Fruit fly (Drosophila melanogaster) whole organism, embryonic: ENCODE results near the gene COX7B.
A peak's percentile ranks its signal among the peaks of the same experiment; 100 is the strongest.

Experiments used
- Aef1 ChIP-seq: fragments of 200-800 bp; sonication (Bioruptor generic); IDR thresholded peaks from 3 replicates; pipeline ENCODE4 v1.3.6; 2022; ENCODE audit warnings: missing biosample characterization, missing genetic modification characterization
- Bteb2 ChIP-seq: fragments of 200-800 bp; sonication (Bioruptor generic); optimal IDR thresholded peaks from 2 replicates; lab custom pipeline; 2016; ENCODE audit warnings: missing biosample characterization, missing genetic modification characterization
- CG11085 ChIP-seq: fragments of 200-800 bp; sonication (Bioruptor generic); IDR thresholded peaks from 2 replicates; pipeline ENCODE4 v1.3.6; 2022; ENCODE audit warnings: missing biosample characterization, missing genetic modification characterization
- CG11093 ChIP-seq: fragments of 200-800 bp; sonication (Bioruptor generic); IDR thresholded peaks from 3 replicates; pipeline ENCODE4 v1.3.6; 2022; ENCODE audit warnings: missing biosample characterization, missing genetic modification characterization
- CG13624 ChIP-seq: fragments of 200-800 bp; sonication (Bioruptor generic); optimal IDR thresholded peaks from 2 replicates; lab custom pipeline; 2016; ENCODE audit warnings: missing biosample characterization, missing genetic modification characterization
- CG16863 ChIP-seq: fragments of 200-800 bp; sonication (Bioruptor generic); optimal IDR thresholded peaks from 3 replicates; lab custom pipeline; 2016; ENCODE audit warnings: missing biosample characterization, missing genetic modification characterization
- CG2120 ChIP-seq: fragments of 200-800 bp; sonication (Bioruptor generic); optimal IDR thresholded peaks from 3 replicates; lab custom pipeline; 2016; ENCODE audit warnings: missing biosample characterization, missing genetic modification characterization
- CG2678 ChIP-seq: fragments of 200-800 bp; sonication (Bioruptor generic); optimal IDR thresholded peaks from 3 replicates; lab custom pipeline; 2019; ENCODE audit warnings: missing biosample characterization, mild to moderate bottlenecking, missing genetic modification characterization, moderate library complexity
- CG32772 ChIP-seq: fragments of 200-800 bp; sonication (Bioruptor generic); IDR thresholded peaks from 2 replicates; pipeline ENCODE4 v1.3.6; 2022; ENCODE audit warnings: missing biosample characterization, missing genetic modification characterization
- CG33557 ChIP-seq: fragments of 200-800 bp; sonication (Bioruptor generic); optimal IDR thresholded peaks from 2 replicates; lab custom pipeline; 2019; ENCODE audit warnings: missing biosample characterization, mild to moderate bottlenecking, missing genetic modification characterization, moderate library complexity
- CG3407 ChIP-seq: fragments of 200-800 bp; sonication (Bioruptor generic); optimal IDR thresholded peaks from 2 replicates; lab custom pipeline; 2018; ENCODE audit warnings: missing biosample characterization, mild to moderate bottlenecking, missing genetic modification characterization
- CG4328 ChIP-seq: fragments of 200-800 bp; sonication (Bioruptor generic); optimal IDR thresholded peaks from 3 replicates; lab custom pipeline; 2017; ENCODE audit warnings: missing biosample characterization, missing genetic modification reagents, missing genetic modification characterization
- CG6765 ChIP-seq: fragments of 200-800 bp; sonication (Bioruptor generic); optimal IDR thresholded peaks from 3 replicates; lab custom pipeline; 2017; ENCODE audit warnings: missing biosample characterization, mild to moderate bottlenecking, missing genetic modification characterization
- CG6813 ChIP-seq: fragments of 200-800 bp; sonication (Bioruptor generic); optimal IDR thresholded peaks from 2 replicates; lab custom pipeline; 2017; ENCODE audit warnings: missing biosample characterization, missing genetic modification characterization, mild to moderate bottlenecking, moderate library complexity, missing genetic modification reagents
- CG8089 ChIP-seq: fragments of 200-800 bp; sonication (Bioruptor generic); optimal IDR thresholded peaks from 3 replicates; lab custom pipeline; 2016; ENCODE audit warnings: missing biosample characterization, missing genetic modification characterization
- CG8290 ChIP-seq, 3 experiments: fragments of 200-800 bp; sonication (Bioruptor generic); optimal IDR thresholded peaks; 2 replicates each; lab custom pipeline; 2016 to 2019; ENCODE audit warnings: missing biosample characterization in 3 of 3, missing genetic modification characterization in 3 of 3, mild to moderate bottlenecking in 2 of 3, moderate library complexity in 1 of 3
- CG9817 ChIP-seq: fragments of 200-800 bp; sonication (Bioruptor generic); optimal IDR thresholded peaks from 2 replicates; lab custom pipeline; 2018; ENCODE audit warnings: missing biosample characterization, mild to moderate bottlenecking, missing genetic modification characterization, moderate library complexity
- CG9932 ChIP-seq: fragments of 200-800 bp; sonication (Bioruptor generic); IDR thresholded peaks from 2 replicates; pipeline ENCODE4 v1.3.6; 2022; ENCODE audit warnings: missing biosample characterization, missing genetic modification characterization
- Chrac-16 ChIP-seq: fragments of 200-800 bp; sonication (Bioruptor generic); optimal IDR thresholded peaks from 3 replicates; lab custom pipeline; 2016; ENCODE audit warnings: missing biosample characterization, missing genetic modification characterization
- Dp ChIP-seq: fragments of 200-800 bp; sonication (Bioruptor generic); optimal IDR thresholded peaks from 2 replicates; lab custom pipeline; 2018; ENCODE audit warnings: missing biosample characterization, mild to moderate bottlenecking, missing genetic modification characterization, moderate library complexity
- Elba2 ChIP-seq: fragments of 200-800 bp; sonication (Bioruptor generic); optimal IDR thresholded peaks from 3 replicates; lab custom pipeline; 2016; ENCODE audit warnings: missing biosample characterization, missing genetic modification characterization
- HLH54F ChIP-seq: fragments of 200-800 bp; sonication (Bioruptor generic); optimal IDR thresholded peaks from 3 replicates; lab custom pipeline; 2016; ENCODE audit warnings: missing biosample characterization, missing genetic modification characterization
- Hand ChIP-seq: fragments of 200-800 bp; sonication (Bioruptor generic); optimal IDR thresholded peaks from 2 replicates; lab custom pipeline; 2017; ENCODE audit warnings: mild to moderate bottlenecking, missing biosample characterization, missing genetic modification reagents, missing genetic modification characterization
- Hr3 ChIP-seq: fragments of 200-800 bp; sonication (Bioruptor generic); optimal IDR thresholded peaks from 3 replicates; lab custom pipeline; 2016; ENCODE audit warnings: missing biosample characterization, missing genetic modification characterization
- MBD-R2 ChIP-seq: fragments of 200-800 bp; sonication (Bioruptor generic); IDR thresholded peaks from 2 replicates; pipeline ENCODE4 v1.3.6; 2022; ENCODE audit warnings: missing biosample characterization, missing genetic modification characterization
- MESR4 ChIP-seq: fragments of 200-800 bp; sonication (Bioruptor generic); optimal IDR thresholded peaks from 2 replicates; lab custom pipeline; 2018; ENCODE audit warnings: missing biosample characterization, mild to moderate bottlenecking, missing genetic modification characterization, moderate library complexity
- NFAT ChIP-seq: fragments of 200-800 bp; sonication (Bioruptor generic); IDR thresholded peaks from 2 replicates; pipeline ENCODE4 v1.3.6; 2022; ENCODE audit warnings: missing biosample characterization, missing genetic modification characterization
- Neu2 ChIP-seq: fragments of 200-800 bp; sonication (Bioruptor generic); optimal IDR thresholded peaks from 3 replicates; lab custom pipeline; 2016; ENCODE audit warnings: missing biosample characterization, missing genetic modification characterization, borderline replicate concordance
- Nf-YA ChIP-seq: fragments of 200-800 bp; sonication (Bioruptor generic); IDR thresholded peaks from 2 replicates; pipeline ENCODE4 v1.3.6; 2022; ENCODE audit warnings: missing biosample characterization, missing genetic modification characterization
- Pdp1 ChIP-seq, 2 experiments: fragments of 200-800 bp; sonication (Bioruptor generic); optimal IDR thresholded peaks; 3 replicates each; lab custom pipeline; 2016; ENCODE audit warnings: missing biosample characterization in 2 of 2, missing genetic modification characterization in 2 of 2, mild to moderate bottlenecking in 1 of 2, moderate library complexity in 1 of 2
- Rfx ChIP-seq: fragments of 200-800 bp; sonication (Bioruptor generic); IDR thresholded peaks from 2 replicates; pipeline ENCODE4 v1.3.6; 2022; ENCODE audit warnings: missing biosample characterization, missing genetic modification characterization
- Rx ChIP-seq: fragments of 200-800 bp; sonication (Bioruptor generic); IDR thresholded peaks from 2 replicates; pipeline ENCODE4 v1.3.6; 2022; ENCODE audit warnings: missing biosample characterization, missing genetic modification characterization
- Taf1 ChIP-seq: fragments of 200-800 bp; sonication (Bioruptor generic); IDR thresholded peaks from 2 replicates; pipeline ENCODE4 v1.3.6; 2022; ENCODE audit warnings: missing biosample characterization, missing genetic modification characterization
- Trl ChIP-seq, 3 experiments: fragments of >200 bp in 2 of 3; fragments of 200-800 bp in 1 of 3; sonication (Bioruptor generic) in 1 of 3; optimal IDR thresholded peaks; 2 replicates in 1 of 3; 3 replicates in 2 of 3; lab custom pipeline; 2016 to 2017; ENCODE audit warnings: missing biosample characterization in 1 of 3, missing genetic modification characterization in 1 of 3
- ac ChIP-seq: fragments of 200-800 bp; sonication (Bioruptor generic); optimal IDR thresholded peaks from 3 replicates; lab custom pipeline; 2017; ENCODE audit warnings: missing biosample characterization, mild to moderate bottlenecking, missing genetic modification characterization
- ase ChIP-seq: fragments of 200-800 bp; sonication (Bioruptor generic); IDR thresholded peaks from 3 replicates; pipeline ENCODE4 v1.3.6; 2022; ENCODE audit warnings: missing biosample characterization, missing genetic modification characterization
- chm ChIP-seq: fragments of 200-800 bp; sonication (Bioruptor generic); IDR thresholded peaks from 2 replicates; pipeline ENCODE4 v1.3.6; 2022; ENCODE audit warnings: missing biosample characterization, missing genetic modification characterization
- crol ChIP-seq: fragments of 200-800 bp; sonication (Bioruptor generic); IDR thresholded peaks from 2 replicates; pipeline ENCODE4 v1.3.6; 2022; ENCODE audit warnings: missing biosample characterization, missing genetic modification characterization
- dysf ChIP-seq: fragments of 200-800 bp; sonication (Bioruptor generic); IDR thresholded peaks from 3 replicates; pipeline ENCODE4 v1.3.6; 2022; ENCODE audit warnings: missing biosample characterization, missing genetic modification characterization
- ftz-f1 ChIP-seq: fragments of 200-800 bp; sonication (Bioruptor generic); optimal IDR thresholded peaks from 2 replicates; lab custom pipeline; 2016; ENCODE audit warnings: missing biosample characterization, missing genetic modification characterization
- gfzf ChIP-seq: fragments of 200-800 bp; sonication (Bioruptor generic); optimal IDR thresholded peaks from 2 replicates; lab custom pipeline; 2016; ENCODE audit warnings: missing biosample characterization, mild to moderate bottlenecking, missing genetic modification characterization, moderate library complexity
- gro ChIP-seq: fragments of 200-800 bp; sonication (Bioruptor generic); optimal IDR thresholded peaks from 2 replicates; lab custom pipeline; 2016; ENCODE audit warnings: missing biosample characterization, missing genetic modification characterization
- knrl ChIP-seq: fragments of 200-800 bp; sonication (Bioruptor generic); IDR thresholded peaks from 3 replicates; pipeline ENCODE4 v1.3.6; 2022; ENCODE audit warnings: missing biosample characterization, missing genetic modification characterization; ENCODE audit not compliant: partially characterized antibody
- lbe ChIP-seq: fragments of 200-800 bp; sonication (Bioruptor generic); optimal IDR thresholded peaks from 2 replicates; lab custom pipeline; 2016; ENCODE audit warnings: missing biosample characterization, mild to moderate bottlenecking, missing genetic modification characterization
- mirr ChIP-seq: fragments of 200-800 bp; sonication (Bioruptor generic); optimal IDR thresholded peaks from 3 replicates; lab custom pipeline; 2018; ENCODE audit warnings: missing biosample characterization, mild to moderate bottlenecking, missing genetic modification characterization
- pzg ChIP-seq: fragments of 200-800 bp; sonication (Bioruptor generic); optimal IDR thresholded peaks from 3 replicates; lab custom pipeline; 2018; ENCODE audit warnings: missing biosample characterization, mild to moderate bottlenecking, missing genetic modification characterization, moderate library complexity
- row ChIP-seq: fragments of 200-800 bp; sonication (Bioruptor generic); IDR thresholded peaks from 3 replicates; pipeline ENCODE4 v1.3.6; 2022; ENCODE audit warnings: missing biosample characterization, missing genetic modification characterization
- slbo ChIP-seq: fragments of 200-800 bp; sonication (Bioruptor generic); IDR thresholded peaks from 2 replicates; pipeline ENCODE4 v1.3.6; 2022; ENCODE audit warnings: missing biosample characterization, missing genetic modification characterization
- tgo ChIP-seq: fragments of 200-800 bp; sonication (Bioruptor generic); IDR thresholded peaks from 3 replicates; pipeline ENCODE4 v1.3.6; 2022; ENCODE audit warnings: missing biosample characterization, missing genetic modification characterization
- tna ChIP-seq: fragments of 200-800 bp; sonication (Bioruptor generic); IDR thresholded peaks from 2 replicates; pipeline ENCODE4 v1.3.6; 2022; ENCODE audit warnings: missing biosample characterization, missing genetic modification characterization; ENCODE audit not compliant: partially characterized antibody
- wek ChIP-seq: fragments of 200-800 bp; sonication (Bioruptor generic); optimal IDR thresholded peaks from 3 replicates; lab custom pipeline; 2018; ENCODE audit warnings: missing biosample characterization, mild to moderate bottlenecking, missing genetic modification characterization, moderate library complexity

Gene COX7B

DNA sequence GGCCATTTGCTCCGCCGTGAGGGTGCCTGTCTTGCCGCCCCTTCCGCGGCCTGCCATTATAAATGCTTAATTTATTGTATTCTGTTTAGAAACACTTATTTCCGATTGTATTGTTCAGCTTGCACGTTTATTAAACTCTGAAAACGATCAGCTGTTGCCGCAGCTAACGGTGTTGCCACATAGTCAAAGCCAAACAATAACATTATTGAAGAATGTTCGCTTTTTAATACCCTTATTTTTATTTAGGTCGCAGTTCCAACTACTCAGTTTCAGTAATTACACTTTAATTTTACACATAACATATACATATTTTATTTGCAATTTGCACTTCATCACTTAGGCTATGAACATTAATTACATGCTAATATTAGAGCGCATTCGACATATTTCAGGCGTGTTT lies 1.7 kb downstream of the COX7B start, which contains the start of gene Polr3G (continued):
- TF ChIP-seq knrl (no peak), CG33557 (GFP tag; lab: Kevin White, UChicago) (no peak), CG2120 (GFP tag; lab: Kevin White, UChicago) (peak; percentile 53), pzg (GFP tag; lab: Kevin White, UChicago) (peak; percentile 39), Rfx (peak; percentile 56), MESR4 (GFP tag; lab: Kevin White, UChicago) (peak; percentile 41), ase (GFP tag; lab: Robert Waterston, UW) (no peak), CG11085 (no peak), dysf (GFP tag; lab: Robert Waterston, UW) (no peak), Hand (GFP tag; lab: Kevin White, UChicago) (no peak), mirr (GFP tag; lab: Kevin White, UChicago) (no peak), CG32772 (no peak), NFAT (GFP tag; lab: Robert Waterston, UW) (no peak), Bteb2 (no peak), ftz-f1 (GFP tag; lab: Kevin White, UChicago) (no peak), crol (GFP tag; lab: Robert Waterston, UW) (no peak), CG8089 (no peak), CG8290 (GFP tag; optimal IDR thresholded peaks at IDR 0.05; lab: Kevin White, UChicago) (no peak), CG8290 (tag; optimal IDR thresholded peaks at IDR 0.05; lab: Kevin White, UChicago) (peak in 1 of 2 experiments; percentile 36), CG13624 (GFP tag; lab: Kevin White, UChicago) (peak; percentile 5), CG4328 (no peak), Aef1 (GFP tag; lab: Robert Waterston, UW) (no peak), Pdp1 (GFP tag; optimal IDR thresholded peaks at IDR 0.05; lab: Kevin White, UChicago) (peak in 1 of 2 experiments; percentile 23), Elba2 (GFP tag; lab: Kevin White, UChicago) (no peak), Taf1 (no peak), wek (GFP tag; lab: Kevin White, UChicago) (no peak), CG3407 (no peak), Dp (GFP tag; lab: Kevin White, UChicago) (peak; percentile 1), HLH54F (GFP tag; lab: Kevin White, UChicago) (no peak), Chrac-16 (no peak), CG16863 (no peak), CG6765 (GFP tag; lab: Kevin White, UChicago) (no peak), CG6813 (no peak), CG2678 (tag; lab: Kevin White, UChicago) (peak; percentile 25), Rx (GFP tag; lab: Robert Waterston, UW) (no peak), MBD-R2 (peak; percentile 92), tna (GFP tag; lab: Robert Waterston, UW) (no peak), ac (GFP tag; lab: Kevin White, UChicago) (no peak), CG9817 (tag; lab: Kevin White, UChicago) (no peak), Nf-YA (GFP tag; lab: Robert Waterston, UW) (no peak), CG11093 (GFP tag; lab: Robert Waterston, UW) (no peak), tgo (GFP tag; lab: Robert Waterston, UW) (no peak), chm (GFP tag; lab: Robert Waterston, UW) (no peak), slbo (GFP tag; lab: Robert Waterston, UW) (peak; percentile 51), gfzf (peak; percentile 2), CG9932 (GFP tag; lab: Robert Waterston, UW) (peak; percentile 16; the same call in 1 of the 2 replicates), Trl (optimal IDR thresholded peaks at IDR 0.05; lab: Kevin White, UChicago) (no peak), Trl (GFP tag; optimal IDR thresholded peaks at IDR 0.05; lab: Kevin White, UChicago) (no peak), Neu2 (GFP tag; lab: Kevin White, UChicago) (no peak), row (GFP tag; lab: Robert Waterston, UW) (peak; percentile 83), gro (GFP tag; lab: Kevin White, UChicago) (no peak), Hr3 (GFP tag; lab: Kevin White, UChicago) (peak; percentile 50), lbe (GFP tag; lab: Kevin White, UChicago) (peak; percentile 22)
